Worm (Caenorhabditis elegans) whole organism, L2 larva: ENCODE data around the gene arf-5.

Source experiments
- F13H6.1 ChIP-seq: sonication (generic microtip); optimal IDR thresholded peaks from 2 replicates; lab custom pipeline; 2016; ENCODE audit warnings: missing genetic modification characterization, missing compliant biosample characterization
- R02D3.7 ChIP-seq: fragments of 150-350 bp; optimal IDR thresholded peaks from 2 replicates; lab custom pipeline; 2014; ENCODE audit warnings: missing biosample characterization, missing genetic modification characterization
- Y55F3AM.14 ChIP-seq: fragments of 200-800 bp; sonication (Bioruptor generic); optimal IDR thresholded peaks from 2 replicates; lab custom pipeline; 2018; ENCODE audit warnings: mild to moderate bottlenecking, missing genetic modification characterization, missing compliant biosample characterization
- alr-1 ChIP-seq: fragments of 150-350 bp; optimal IDR thresholded peaks from 2 replicates; lab custom pipeline; 2014; ENCODE audit warnings: missing biosample characterization, missing genetic modification characterization
- aly-2 ChIP-seq: fragments of 150-350 bp; optimal IDR thresholded peaks from 2 replicates; lab custom pipeline; 2014; ENCODE audit warnings: missing biosample characterization, missing genetic modification characterization
- ama-1 ChIP-seq: fragments of 150-350 bp; optimal IDR thresholded peaks from 2 replicates; lab custom pipeline; 2018; ENCODE audit warnings: inconsistent platforms
- blmp-1 ChIP-seq: sonication (generic microtip); optimal IDR thresholded peaks from 2 replicates; lab custom pipeline; 2017; ENCODE audit warnings: missing genetic modification characterization, mild to moderate bottlenecking, missing compliant biosample characterization, antibody characterized with exemption, moderate library complexity; ENCODE audit not compliant: insufficient read depth
- ceh-16 ChIP-seq: fragments of 150-350 bp; optimal IDR thresholded peaks from 2 replicates; lab custom pipeline; 2014; ENCODE audit warnings: missing biosample characterization, missing genetic modification characterization
- ceh-82 ChIP-seq: fragments of 150-350 bp; optimal IDR thresholded peaks from 2 replicates; lab custom pipeline; 2014; ENCODE audit warnings: missing biosample characterization, missing genetic modification characterization
- crh-2 ChIP-seq: sonication (generic microtip); optimal IDR thresholded peaks from 2 replicates; lab custom pipeline; 2017; ENCODE audit warnings: missing biosample characterization, missing genetic modification characterization
- dmd-4 ChIP-seq: sonication (generic microtip); optimal IDR thresholded peaks from 2 replicates; lab custom pipeline; 2017; ENCODE audit warnings: missing biosample characterization, missing genetic modification characterization
- egl-27 ChIP-seq: sonication (generic microtip); optimal IDR thresholded peaks from 3 replicates; lab custom pipeline; 2017; ENCODE audit warnings: missing biosample characterization, missing genetic modification reagents, missing genetic modification characterization
- elt-3 ChIP-seq: sonication (generic microtip); optimal IDR thresholded peaks from 2 replicates; lab custom pipeline; 2017; ENCODE audit warnings: missing biosample characterization, missing genetic modification characterization
- fos-1 ChIP-seq: fragments of 150-350 bp; optimal IDR thresholded peaks from 2 replicates; lab custom pipeline; 2014; ENCODE audit warnings: missing biosample characterization, missing genetic modification characterization
- gmeb-1 ChIP-seq: fragments of 150-350 bp; optimal IDR thresholded peaks from 2 replicates; lab custom pipeline; 2014; ENCODE audit warnings: missing biosample characterization, missing genetic modification characterization
- lin-11 ChIP-seq: fragments of 150-350 bp; sonication (generic microtip); optimal IDR thresholded peaks from 2 replicates; lab custom pipeline; 2014; ENCODE audit warnings: missing biosample characterization, missing genetic modification characterization, inconsistent platforms, mixed read lengths
- lin-13 ChIP-seq: fragments of 150-350 bp; optimal IDR thresholded peaks from 2 replicates; lab custom pipeline; 2014; ENCODE audit warnings: missing biosample characterization, missing genetic modification reagents, missing genetic modification characterization
- lsy-2 ChIP-seq, 2 experiments: fragments of 150-350 bp in 1 of 2; sonication (generic microtip) in 1 of 2; optimal IDR thresholded peaks; 2 replicates each; lab custom pipeline; 2014 to 2017; ENCODE audit warnings: missing biosample characterization in 2 of 2, missing genetic modification characterization in 2 of 2
- mab-5 ChIP-seq: fragments of 150-350 bp; optimal IDR thresholded peaks from 2 replicates; lab custom pipeline; 2014; ENCODE audit warnings: missing biosample characterization, missing genetic modification characterization
- mdl-1 ChIP-seq, 2 experiments: fragments of 150-350 bp in 1 of 2; sonication (generic microtip) in 1 of 2; optimal IDR thresholded peaks; 2 replicates each; lab custom pipeline; 2017; ENCODE audit warnings: missing biosample characterization in 2 of 2, missing genetic modification characterization in 2 of 2
- nhr-12 ChIP-seq: fragments of 150-350 bp; optimal IDR thresholded peaks from 2 replicates; lab custom pipeline; 2014; ENCODE audit warnings: missing biosample characterization, missing genetic modification characterization
- nhr-129 ChIP-seq: fragments of 150-350 bp; optimal IDR thresholded peaks from 2 replicates; lab custom pipeline; 2014; ENCODE audit warnings: missing biosample characterization, missing genetic modification characterization
- nhr-21 ChIP-seq: fragments of 150-350 bp; optimal IDR thresholded peaks from 2 replicates; lab custom pipeline; 2014; ENCODE audit warnings: missing biosample characterization, missing genetic modification characterization
- nhr-237 ChIP-seq: fragments of 150-350 bp; optimal IDR thresholded peaks from 2 replicates; lab custom pipeline; 2014; ENCODE audit warnings: missing biosample characterization, missing genetic modification characterization
- nhr-25 ChIP-seq: fragments of 150-350 bp; sonication (generic microtip); optimal IDR thresholded peaks from 3 replicates; lab custom pipeline; 2014; ENCODE audit warnings: missing biosample characterization, missing genetic modification characterization
- nhr-6 ChIP-seq: fragments of 150-350 bp; optimal IDR thresholded peaks from 2 replicates; lab custom pipeline; 2014; ENCODE audit warnings: missing biosample characterization, missing genetic modification characterization
- nhr-77 ChIP-seq: fragments of 150-350 bp; optimal IDR thresholded peaks from 2 replicates; lab custom pipeline; 2014; ENCODE audit warnings: missing biosample characterization, missing genetic modification characterization
- peb-1 ChIP-seq: fragments of 150-350 bp; optimal IDR thresholded peaks from 2 replicates; lab custom pipeline; 2014; ENCODE audit warnings: missing biosample characterization, missing genetic modification characterization
- sem-4 ChIP-seq: fragments of 150-350 bp; optimal IDR thresholded peaks from 2 replicates; lab custom pipeline; 2014; ENCODE audit warnings: missing biosample characterization, missing genetic modification reagents, missing genetic modification characterization
- sma-3 ChIP-seq: sonication (generic microtip); optimal IDR thresholded peaks from 2 replicates; lab custom pipeline; 2016; ENCODE audit warnings: missing genetic modification reagents, missing genetic modification characterization, missing compliant biosample characterization
- sma-9 ChIP-seq, 2 experiments: fragments of 150-350 bp in 1 of 2; sonication (generic microtip) in 1 of 2; optimal IDR thresholded peaks; 2 replicates each; lab custom pipeline; 2014 to 2016; ENCODE audit warnings: missing genetic modification characterization in 2 of 2, mild to moderate bottlenecking in 1 of 2, missing biosample characterization in 1 of 2, missing compliant biosample characterization in 1 of 2, missing genetic modification reagents in 1 of 2, moderate library complexity in 1 of 2
- snpc-4 ChIP-seq: fragments of 150-350 bp; optimal IDR thresholded peaks from 2 replicates; lab custom pipeline; 2014; ENCODE audit warnings: missing biosample characterization, missing genetic modification characterization
- unc-55 ChIP-seq: fragments of 150-350 bp; sonication (generic microtip); optimal IDR thresholded peaks from 3 replicates; lab custom pipeline; 2014; ENCODE audit warnings: missing biosample characterization, missing genetic modification reagents, missing genetic modification characterization
- unc-62 ChIP-seq: fragments of 150-350 bp; optimal IDR thresholded peaks from 2 replicates; lab custom pipeline; 2014; ENCODE audit warnings: missing biosample characterization, missing genetic modification reagents, missing genetic modification characterization
- zag-1 ChIP-seq: fragments of 150-350 bp; optimal IDR thresholded peaks from 2 replicates; lab custom pipeline; 2014; ENCODE audit warnings: missing biosample characterization, missing genetic modification characterization
- ztf-1 ChIP-seq: fragments of 200-800 bp; sonication (Bioruptor generic); conservative IDR thresholded peaks from 2 replicates; pipeline ENCODE4 v1.3.6; 2022; ENCODE audit warnings: missing genetic modification characterization, missing compliant biosample characterization
- ztf-4 ChIP-seq: fragments of 150-350 bp; optimal IDR thresholded peaks from 2 replicates; lab custom pipeline; 2014; ENCODE audit warnings: missing biosample characterization, missing genetic modification characterization

Gene arf-5

DNA sequence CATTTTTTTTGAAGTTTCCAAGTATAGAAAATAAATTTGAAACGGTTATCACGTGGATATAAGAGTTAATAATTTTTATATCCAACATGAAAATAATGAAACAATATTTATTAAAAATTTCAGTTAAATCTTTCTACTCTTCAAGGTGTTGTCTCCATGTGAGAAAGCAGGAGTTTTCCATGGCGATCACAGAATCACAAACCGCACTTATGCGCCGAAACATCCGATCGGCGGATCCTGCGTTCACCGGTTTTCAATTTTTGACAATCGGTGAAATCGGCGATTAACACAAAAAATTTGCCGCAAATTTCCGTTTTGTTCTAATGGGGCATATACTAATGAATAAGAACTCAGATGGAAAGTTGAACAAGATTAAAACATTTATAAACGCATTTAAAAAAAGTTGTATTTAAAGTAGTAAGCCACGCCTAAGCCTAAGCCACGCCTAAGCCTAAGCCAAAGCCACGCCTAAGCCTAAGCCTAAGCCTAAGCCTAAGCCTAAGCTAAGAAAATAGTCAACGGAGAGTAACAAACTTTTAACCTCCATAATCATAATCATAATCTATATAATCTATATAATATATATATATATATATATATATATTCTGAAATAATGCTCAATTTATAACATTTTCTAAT is 39.8 kb downstream of the arf-5 start, which contains the start of gene C26B2.2:
TSS of gene C26B2.2 (minus strand) at position 88 of the 639 bp plus-strand sequence.
- TF ChIP-seq crh-2 = no peak

DNA sequence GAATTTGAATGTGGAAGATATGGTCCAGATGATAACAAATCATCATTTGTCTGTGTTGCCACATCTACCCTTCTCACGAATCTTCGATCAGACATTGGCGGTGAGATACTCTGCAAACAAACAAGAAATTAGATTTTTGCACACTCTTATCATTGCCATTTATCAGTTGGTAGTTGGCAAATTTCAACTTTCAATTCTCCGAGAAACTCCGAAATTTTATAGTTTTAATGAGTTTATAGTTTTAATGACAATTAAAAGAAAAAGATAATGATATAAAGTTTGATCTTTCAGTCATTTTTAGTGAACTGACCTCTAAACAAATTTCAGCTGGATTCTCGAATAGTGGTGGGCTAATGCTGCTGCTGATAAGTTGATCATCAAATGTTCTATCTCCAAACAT is 41.5 kb downstream of the arf-5 start:
- TF ChIP-seq crh-2 (peak; percentile 29), ceh-16 (tag; lab: Kevin White, UChicago) (no peak), fos-1 (tag; lab: Kevin White, UChicago) (peak; percentile 58), elt-3 (no peak)

DNA sequence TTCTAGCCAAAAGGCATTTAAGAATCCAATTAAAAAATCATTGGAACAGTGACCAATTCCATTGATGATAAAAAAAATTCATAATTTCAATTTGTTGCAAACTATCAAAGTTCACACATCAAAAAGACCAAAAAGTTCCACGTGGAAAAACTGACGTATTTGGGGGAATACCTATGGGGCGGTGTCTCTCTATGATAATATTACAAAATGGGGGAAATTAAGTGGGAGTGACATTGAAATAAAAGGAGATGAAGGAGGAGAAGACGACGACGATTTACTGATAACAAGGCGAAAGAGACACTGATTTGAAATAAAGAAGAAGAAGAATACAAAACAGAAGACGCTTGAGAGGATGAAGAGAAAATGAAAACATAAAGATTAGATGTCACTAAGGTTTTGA is 44.0 kb downstream of the arf-5 start:
- TF ChIP-seq snpc-4 (no peak), sma-3 (GFP tag; lab: Kevin White, UChicago) (peak; percentile 41), ceh-82 (tag; lab: Kevin White, UChicago) (no peak), elt-3 (no peak), Y55F3AM.14 (no peak), ceh-16 (tag; lab: Kevin White, UChicago) (no peak), F13H6.1 (peak; percentile 20), alr-1 (tag; lab: Kevin White, UChicago) (no peak), R02D3.7 (tag; lab: Kevin White, UChicago) (no peak), nhr-21 (tag; lab: Kevin White, UChicago) (peak; percentile 24), aly-2 (tag; lab: Kevin White, UChicago) (no peak), mdl-1 (tag; optimal IDR thresholded peaks at IDR 0.05; lab: Kevin White, UChicago) (peak in 1 of 2 experiments; percentile 40), nhr-25 (tag; lab: Kevin White, UChicago) (peak; percentile 49), blmp-1 (tag; lab: Kevin White, UChicago) (no peak), ama-1 (lab: Kevin White, UChicago) (no peak), gmeb-1 (tag; lab: Kevin White, UChicago) (peak; percentile 1), unc-55 (GFP tag; lab: Kevin White, UChicago) (no peak), nhr-77 (tag; lab: Kevin White, UChicago) (no peak), unc-62 (GFP tag; lab: Kevin White, UChicago) (no peak), egl-27 (tag; lab: Kevin White, UChicago) (peak; percentile 65), ztf-4 (no peak), lin-13 (GFP tag; lab: Kevin White, UChicago) (no peak), crh-2 (peak; percentile 81), nhr-129 (tag; lab: Kevin White, UChicago) (no peak), sma-9 (GFP tag; optimal IDR thresholded peaks at IDR 0.05; lab: Kevin White, UChicago) (peak; percentile 89), sma-9 (tag; optimal IDR thresholded peaks at IDR 0.05; lab: Kevin White, UChicago) (no peak), zag-1 (tag; lab: Kevin White, UChicago) (no peak), fos-1 (tag; lab: Kevin White, UChicago) (peak; percentile 56), nhr-237 (tag; lab: Kevin White, UChicago) (no peak), lin-11 (no peak), mab-5 (tag; lab: Kevin White, UChicago) (no peak)

DNA sequence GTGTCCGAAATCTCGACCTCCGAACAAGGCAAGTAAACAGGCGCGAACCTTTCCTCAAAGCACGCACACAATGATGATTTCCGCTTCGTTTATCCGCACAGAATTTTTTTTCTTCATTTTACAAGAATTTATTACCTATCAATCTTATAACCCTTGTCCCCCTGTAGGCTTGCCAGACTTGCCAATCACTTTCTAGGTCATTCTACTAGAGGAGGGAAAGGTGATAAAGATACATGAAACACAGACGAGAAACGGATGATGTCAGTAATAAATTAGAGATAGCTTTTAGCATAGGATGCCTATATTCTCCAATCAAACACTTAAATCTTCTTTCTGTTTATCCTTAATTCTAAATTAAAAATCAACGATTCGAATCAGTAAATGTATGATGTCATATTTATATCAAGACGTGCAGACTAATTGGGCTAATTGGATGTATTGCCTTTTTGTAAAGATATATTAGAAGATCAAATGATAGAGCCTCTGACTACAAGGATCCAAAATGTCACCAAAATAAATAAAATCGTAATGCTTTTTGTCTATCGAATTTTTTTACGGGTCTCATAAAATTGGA is 45.1 kb downstream of the arf-5 start:
- TF ChIP-seq nhr-25 (tag; lab: Kevin White, UChicago) (peak; percentile 9), gmeb-1 (tag; lab: Kevin White, UChicago) (no peak), blmp-1 (tag; lab: Kevin White, UChicago) (peak; percentile 23), sma-9 (GFP tag; optimal IDR thresholded peaks at IDR 0.05; lab: Kevin White, UChicago) (peak; percentile 33), sma-9 (tag; optimal IDR thresholded peaks at IDR 0.05; lab: Kevin White, UChicago) (no peak), Y55F3AM.14 (no peak), snpc-4 (no peak), zag-1 (tag; lab: Kevin White, UChicago) (no peak), mab-5 (tag; lab: Kevin White, UChicago) (no peak), ceh-82 (tag; lab: Kevin White, UChicago) (no peak), sma-3 (GFP tag; lab: Kevin White, UChicago) (peak; percentile 51), unc-62 (GFP tag; lab: Kevin White, UChicago) (no peak), nhr-21 (tag; lab: Kevin White, UChicago) (peak; percentile 65), R02D3.7 (tag; lab: Kevin White, UChicago) (no peak), lin-13 (GFP tag; lab: Kevin White, UChicago) (no peak)

DNA sequence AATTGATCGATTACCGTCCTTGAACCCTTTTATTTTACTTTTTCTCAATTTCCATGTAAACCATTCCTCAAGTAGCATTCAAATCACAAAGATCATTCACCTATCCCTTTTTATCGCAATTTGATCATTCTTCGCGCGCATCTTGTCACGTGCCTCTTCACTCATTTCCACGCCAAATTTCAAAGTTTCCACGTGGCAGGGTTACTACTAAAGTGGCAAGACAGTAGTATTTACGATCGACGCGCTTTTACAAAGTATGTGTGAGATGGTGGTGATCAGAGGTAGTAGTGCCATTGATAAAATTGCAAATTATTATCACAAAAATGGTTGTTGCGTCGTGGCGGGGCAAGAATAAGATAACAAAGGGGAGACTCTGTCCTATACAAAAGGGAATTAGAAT is 46.0 kb downstream of the arf-5 start:
- TF ChIP-seq blmp-1 (tag; lab: Kevin White, UChicago) = peak; percentile 89
- TF ChIP-seq fos-1 (tag; lab: Kevin White, UChicago) = peak; percentile 61
- peak; percentile 92 for TF ChIP-seq sma-3 (GFP tag; lab: Kevin White, UChicago)
- TF ChIP-seq Y55F3AM.14 = peak; percentile 55
- peak; percentile 78 to 83 for TF ChIP-seq mdl-1 (tag; optimal IDR thresholded peaks at IDR 0.05; lab: Kevin White, UChicago)
- TF ChIP-seq ztf-1 (GFP tag; lab: Robert Waterston, UW) = no peak
- TF ChIP-seq nhr-25 (tag; lab: Kevin White, UChicago) = peak; percentile 95
- no peak for TF ChIP-seq peb-1
- no peak for TF ChIP-seq ceh-16 (tag; lab: Kevin White, UChicago)
- peak; percentile 99 for TF ChIP-seq crh-2
- TF ChIP-seq dmd-4 (tag; lab: Kevin White, UChicago) = no peak
- no peak for TF ChIP-seq nhr-12 (tag; lab: Kevin White, UChicago)
- TF ChIP-seq ama-1 (lab: Kevin White, UChicago) = peak; percentile 34
- TF ChIP-seq ceh-82 (tag; lab: Kevin White, UChicago) = no peak
- peak; percentile 12 for TF ChIP-seq sem-4 (tag; lab: Kevin White, UChicago)
- TF ChIP-seq F13H6.1 = peak; percentile 67
- peak; percentile 69 for TF ChIP-seq gmeb-1 (tag; lab: Kevin White, UChicago)
- TF ChIP-seq lsy-2 (tag; optimal IDR thresholded peaks at IDR 0.05; lab: Kevin White, UChicago) = peak in 1 of 2 experiments; percentile 33
- TF ChIP-seq nhr-129 (tag; lab: Kevin White, UChicago) = peak; percentile 65
- no peak for TF ChIP-seq ztf-4
- peak; percentile 44 for TF ChIP-seq egl-27 (tag; lab: Kevin White, UChicago)
- TF ChIP-seq nhr-21 (tag; lab: Kevin White, UChicago) = peak; percentile 95
- TF ChIP-seq sma-9 (GFP tag; optimal IDR thresholded peaks at IDR 0.05; lab: Kevin White, UChicago) = peak; percentile 97
- TF ChIP-seq sma-9 (tag; optimal IDR thresholded peaks at IDR 0.05; lab: Kevin White, UChicago) = no peak
- peak; percentile 69 for TF ChIP-seq nhr-6 (tag; lab: Kevin White, UChicago)
